Worm (Caenorhabditis elegans) whole organism, L2 larva: ENCODE measurements around the gene T18D3.5.

Source experiments
- ceh-16 ChIP-seq: fragments of 150-350 bp; optimal IDR thresholded peaks from 2 replicates; lab custom pipeline; 2014; ENCODE audit warnings: missing biosample characterization, missing genetic modification characterization
- fos-1 ChIP-seq: fragments of 150-350 bp; optimal IDR thresholded peaks from 2 replicates; lab custom pipeline; 2014; ENCODE audit warnings: missing biosample characterization, missing genetic modification characterization
- lin-13 ChIP-seq: fragments of 150-350 bp; optimal IDR thresholded peaks from 2 replicates; lab custom pipeline; 2014; ENCODE audit warnings: missing biosample characterization, missing genetic modification reagents, missing genetic modification characterization
- mdl-1 ChIP-seq, 2 experiments: fragments of 150-350 bp in 1 of 2; sonication (generic microtip) in 1 of 2; optimal IDR thresholded peaks; 2 replicates each; lab custom pipeline; 2017; ENCODE audit warnings: missing biosample characterization in 2 of 2, missing genetic modification characterization in 2 of 2
- nhr-129 ChIP-seq: fragments of 150-350 bp; optimal IDR thresholded peaks from 2 replicates; lab custom pipeline; 2014; ENCODE audit warnings: missing biosample characterization, missing genetic modification characterization
- sem-4 ChIP-seq: fragments of 150-350 bp; optimal IDR thresholded peaks from 2 replicates; lab custom pipeline; 2014; ENCODE audit warnings: missing biosample characterization, missing genetic modification reagents, missing genetic modification characterization
- snpc-4 ChIP-seq: fragments of 150-350 bp; optimal IDR thresholded peaks from 2 replicates; lab custom pipeline; 2014; ENCODE audit warnings: missing biosample characterization, missing genetic modification characterization
- unc-39 ChIP-seq: fragments of 150-350 bp; optimal IDR thresholded peaks from 2 replicates; lab custom pipeline; 2014; ENCODE audit warnings: missing biosample characterization, missing genetic modification characterization
- zag-1 ChIP-seq: fragments of 150-350 bp; optimal IDR thresholded peaks from 2 replicates; lab custom pipeline; 2014; ENCODE audit warnings: missing biosample characterization, missing genetic modification characterization

- no peak for TF ChIP-seq sem-4 (tag; lab: Kevin White, UChicago)
- TF ChIP-seq zag-1 (tag; lab: Kevin White, UChicago), result no peak
- no peak for TF ChIP-seq ceh-16 (tag; lab: Kevin White, UChicago)
- TF ChIP-seq snpc-4 (tag; lab: Kevin White, UChicago), result no peak
- TF ChIP-seq mdl-1 (tag; optimal IDR thresholded peaks at IDR 0.05; lab: Kevin White, UChicago), result no peak
- TF ChIP-seq lin-13 (GFP tag; lab: Kevin White, UChicago), result no peak
- TF ChIP-seq nhr-129 (tag; lab: Kevin White, UChicago), result no peak
- no peak for TF ChIP-seq unc-39 (tag; lab: Kevin White, UChicago)
- TF ChIP-seq fos-1 (tag; lab: Kevin White, UChicago), result no peak
Observed at ce11 chrX:12512472-12513137, 49.0 kb downstream of the T18D3.5 start.
